Worm (Caenorhabditis elegans) whole organism, L2 larva: ENCODE results near the gene str-41.

ENCODE experiments used
- aly-2 ChIP-seq: fragments of 150-350 bp; optimal IDR thresholded peaks from 2 replicates; lab custom pipeline; 2014; ENCODE audit warnings: missing biosample characterization, missing genetic modification characterization
- ama-1 ChIP-seq: fragments of 150-350 bp; optimal IDR thresholded peaks from 2 replicates; lab custom pipeline; 2018; ENCODE audit warnings: inconsistent platforms
- blmp-1 ChIP-seq: sonication (generic microtip); optimal IDR thresholded peaks from 2 replicates; lab custom pipeline; 2017; ENCODE audit warnings: missing genetic modification characterization, mild to moderate bottlenecking, missing compliant biosample characterization, antibody characterized with exemption, moderate library complexity; ENCODE audit not compliant: insufficient read depth
- elt-1 ChIP-seq: fragments of 150-350 bp; optimal IDR thresholded peaks from 2 replicates; lab custom pipeline; 2014; ENCODE audit warnings: missing biosample characterization, missing genetic modification characterization
- gmeb-1 ChIP-seq: fragments of 150-350 bp; optimal IDR thresholded peaks from 2 replicates; lab custom pipeline; 2014; ENCODE audit warnings: missing biosample characterization, missing genetic modification characterization
- nhr-12 ChIP-seq: fragments of 150-350 bp; optimal IDR thresholded peaks from 2 replicates; lab custom pipeline; 2014; ENCODE audit warnings: missing biosample characterization, missing genetic modification characterization
- nhr-237 ChIP-seq: fragments of 150-350 bp; optimal IDR thresholded peaks from 2 replicates; lab custom pipeline; 2014; ENCODE audit warnings: missing biosample characterization, missing genetic modification characterization
- skn-1 ChIP-seq: sonication (generic microtip); optimal IDR thresholded peaks from 2 replicates; lab custom pipeline; 2017; ENCODE audit warnings: missing biosample characterization, missing genetic modification characterization
- unc-62 ChIP-seq: fragments of 150-350 bp; optimal IDR thresholded peaks from 2 replicates; lab custom pipeline; 2014; ENCODE audit warnings: missing biosample characterization, missing genetic modification reagents, missing genetic modification characterization

ce11 chrV:7426594-7426993 lies 14.8 kb downstream of the str-41 start, which contains the start of gene srw-68:
- TF ChIP-seq nhr-237 (no peak), blmp-1 (tag; lab: Kevin White, UChicago) (no peak), skn-1 (tag; lab: Kevin White, UChicago) (no peak), aly-2 (tag; lab: Kevin White, UChicago) (no peak), ama-1 (lab: Kevin White, UChicago) (no peak), elt-1 (tag; lab: Kevin White, UChicago) (no peak), nhr-12 (tag; lab: Kevin White, UChicago) (no peak), unc-62 (no peak), gmeb-1 (tag; lab: Kevin White, UChicago) (no peak)
